Worm (Caenorhabditis elegans) whole organism, L4 larva: ENCODE measurements around the gene F22B5.6.

Experiments
- F26F4.8 ChIP-seq: fragments of 200-800 bp; sonication (Bioruptor generic); conservative IDR thresholded peaks from 2 replicates; pipeline ENCODE4 v1.3.6; 2022; ENCODE audit warnings: missing genetic modification characterization, missing compliant biosample characterization
- F49E8.2 ChIP-seq: sonication (generic microtip); optimal IDR thresholded peaks from 2 replicates; lab custom pipeline; 2016; ENCODE audit warnings: missing compliant biosample characterization, mild to moderate bottlenecking, missing genetic modification characterization, borderline replicate concordance
- T26A8.4 ChIP-seq: fragments of 200-800 bp; sonication (Bioruptor generic); IDR thresholded peaks from 2 replicates; pipeline ENCODE4 v1.3.6; 2022; ENCODE audit warnings: missing genetic modification characterization, missing compliant biosample characterization
- arid-1 ChIP-seq: fragments of 200-800 bp; sonication (Bioruptor generic); conservative IDR thresholded peaks from 2 replicates; pipeline ENCODE4 v1.3.6; 2022; ENCODE audit warnings: missing genetic modification reagents, missing genetic modification characterization, missing compliant biosample characterization
- ceh-20 ChIP-seq: fragments of 200-800 bp; sonication (Bioruptor generic); IDR thresholded peaks from 2 replicates; pipeline ENCODE4 v1.3.6; 2022; ENCODE audit warnings: missing genetic modification reagents, missing genetic modification characterization, missing compliant biosample characterization
- ceh-28 ChIP-seq: fragments of 150-350 bp; optimal IDR thresholded peaks from 2 replicates; lab custom pipeline; 2014; ENCODE audit warnings: missing biosample characterization, missing genetic modification reagents, missing genetic modification characterization
- ceh-32 ChIP-seq: sonication (generic microtip); optimal IDR thresholded peaks from 2 replicates; lab custom pipeline; 2016; ENCODE audit warnings: mild to moderate bottlenecking, missing genetic modification characterization, missing compliant biosample characterization; ENCODE audit not compliant: poor library complexity
- ces-1 ChIP-seq: fragments of 150-350 bp; sonication (generic microtip); optimal IDR thresholded peaks from 4 replicates; lab custom pipeline; 2014; ENCODE audit warnings: missing biosample characterization, missing genetic modification reagents, missing genetic modification characterization
- cey-2 ChIP-seq: sonication (generic microtip); optimal IDR thresholded peaks from 3 replicates; lab custom pipeline; 2017; ENCODE audit warnings: missing genetic modification characterization, mild to moderate bottlenecking, missing compliant biosample characterization, antibody characterized with exemption, borderline replicate concordance; ENCODE audit not compliant: insufficient read depth
- ctbp-1 ChIP-seq: fragments of 200-800 bp; sonication (Bioruptor generic); IDR thresholded peaks from 2 replicates; pipeline ENCODE4 v1.3.6; 2022; ENCODE audit warnings: missing genetic modification reagents, missing genetic modification characterization, missing compliant biosample characterization
- daf-16 ChIP-seq, 3 experiments: sonication (generic microtip); optimal IDR thresholded peaks; 2 replicates each; lab custom pipeline; 2016 to 2017; ENCODE audit warnings: missing genetic modification characterization in 3 of 3, missing genetic modification reagents in 3 of 3, mild to moderate bottlenecking in 2 of 3, missing compliant biosample characterization in 2 of 3, missing biosample characterization in 1 of 3, moderate library complexity in 1 of 3
- daf-19 ChIP-seq: fragments of 200-800 bp; sonication (Bioruptor generic); conservative IDR thresholded peaks from 2 replicates; pipeline ENCODE4 v1.3.6; 2022; ENCODE audit warnings: missing genetic modification characterization, missing compliant biosample characterization
- dmd-6 ChIP-seq: fragments of 200-800 bp; sonication (Bioruptor generic); IDR thresholded peaks from 2 replicates; pipeline ENCODE4 v1.3.6; 2022; ENCODE audit warnings: missing genetic modification reagents, missing genetic modification characterization, missing compliant biosample characterization
- dpl-1 ChIP-seq: fragments of 150-350 bp; optimal IDR thresholded peaks from 2 replicates; lab custom pipeline; 2014; ENCODE audit warnings: missing biosample characterization, missing genetic modification reagents, missing genetic modification characterization
- duxl-1 ChIP-seq: sonication (generic microtip); optimal IDR thresholded peaks from 2 replicates; lab custom pipeline; 2016; ENCODE audit warnings: mild to moderate bottlenecking, missing genetic modification characterization, moderate library complexity, missing compliant biosample characterization; ENCODE audit not compliant: poor library complexity
- dve-1 ChIP-seq: sonication (generic microtip); optimal IDR thresholded peaks from 2 replicates; lab custom pipeline; 2017; ENCODE audit warnings: antibody characterized with exemption, mild to moderate bottlenecking, missing genetic modification characterization, missing compliant biosample characterization; ENCODE audit not compliant: insufficient read depth
- egl-43 ChIP-seq: fragments of 200-800 bp; sonication (Bioruptor generic); IDR thresholded peaks from 2 replicates; pipeline ENCODE4 v1.3.6; 2022; ENCODE audit warnings: missing genetic modification reagents, missing genetic modification characterization, missing compliant biosample characterization
- hif-1 ChIP-seq, 2 experiments: sonication (generic microtip); optimal IDR thresholded peaks; 2 replicates each; lab custom pipeline; 2016 to 2017; ENCODE audit warnings: missing compliant biosample characterization in 2 of 2, missing genetic modification characterization in 2 of 2, missing genetic modification reagents in 2 of 2, missing genotype in 2 of 2, mild to moderate bottlenecking in 1 of 2
- hlh-11 ChIP-seq: fragments of 200-800 bp; sonication (Bioruptor generic); optimal IDR thresholded peaks from 2 replicates; lab custom pipeline; 2018; ENCODE audit warnings: mild to moderate bottlenecking, missing genetic modification characterization, missing compliant biosample characterization
- hlh-30 ChIP-seq: sonication (generic microtip); optimal IDR thresholded peaks from 2 replicates; lab custom pipeline; 2017; ENCODE audit warnings: antibody characterized with exemption, mild to moderate bottlenecking, missing genetic modification characterization, missing compliant biosample characterization; ENCODE audit not compliant: insufficient read depth
- hmg-1.1 ChIP-seq: fragments of 200-800 bp; sonication (Bioruptor generic); IDR thresholded peaks from 2 replicates; pipeline ENCODE4 v1.3.6; 2022; ENCODE audit warnings: missing genetic modification reagents, missing genetic modification characterization, missing compliant biosample characterization
- lin-38 ChIP-seq: fragments of 200-800 bp; sonication (Bioruptor generic); IDR thresholded peaks from 2 replicates; pipeline ENCODE4 v1.3.6; 2022; ENCODE audit warnings: missing genetic modification reagents, missing genetic modification characterization, missing compliant biosample characterization
- lin-39 ChIP-seq: fragments of 150-350 bp; optimal IDR thresholded peaks from 2 replicates; lab custom pipeline; 2014; ENCODE audit warnings: missing biosample characterization, missing genetic modification reagents, missing genetic modification characterization
- lsy-2 ChIP-seq, 2 experiments: fragments of 150-350 bp in 1 of 2; sonication (generic microtip) in 1 of 2; optimal IDR thresholded peaks; 2 replicates each; lab custom pipeline; 2014 to 2017; ENCODE audit warnings: missing biosample characterization in 2 of 2, missing genetic modification characterization in 2 of 2
- mdt-29 ChIP-seq: fragments of 200-800 bp; sonication (Bioruptor generic); IDR thresholded peaks from 2 replicates; pipeline ENCODE4 v1.3.6; 2022; ENCODE audit warnings: missing genetic modification reagents, missing genetic modification characterization, missing compliant biosample characterization
- mep-1 ChIP-seq: fragments of 150-350 bp; sonication (generic microtip); optimal IDR thresholded peaks from 3 replicates; lab custom pipeline; 2014; ENCODE audit warnings: missing biosample characterization, missing genetic modification characterization
- nhr-10 ChIP-seq: fragments of 150-350 bp; optimal IDR thresholded peaks from 2 replicates; lab custom pipeline; 2014; ENCODE audit warnings: missing biosample characterization, missing genetic modification characterization
- nhr-28 ChIP-seq: fragments of 150-350 bp; optimal IDR thresholded peaks from 2 replicates; lab custom pipeline; 2014; ENCODE audit warnings: missing biosample characterization, missing genetic modification characterization
- pha-4 ChIP-seq, 2 experiments: fragments of 150-350 bp in 1 of 2; fragments of 200-800 bp in 1 of 2; sonication (Bioruptor generic) in 1 of 2; IDR thresholded peaks in 1 of 2; optimal IDR thresholded peaks in 1 of 2; 2 replicates each; pipeline versions ENCODE4 v1.3.6 to Lab custom; 2014 to 2022; ENCODE audit warnings: missing genetic modification characterization in 2 of 2, missing genetic modification reagents in 2 of 2, missing biosample characterization in 1 of 2, missing compliant biosample characterization in 1 of 2
- pqm-1 ChIP-seq: sonication (generic microtip); optimal IDR thresholded peaks from 2 replicates; lab custom pipeline; 2017; ENCODE audit warnings: missing biosample characterization, missing genetic modification characterization
- rbr-2 ChIP-seq: sonication (generic microtip); optimal IDR thresholded peaks from 2 replicates; lab custom pipeline; 2016; ENCODE audit warnings: missing genotype, missing genetic modification characterization, missing compliant biosample characterization
- sdz-12 ChIP-seq: fragments of 200-800 bp; sonication (Bioruptor generic); optimal IDR thresholded peaks from 2 replicates; lab custom pipeline; 2018; ENCODE audit warnings: mild to moderate bottlenecking, missing genetic modification characterization, missing compliant biosample characterization
- skn-1 ChIP-seq: fragments of 150-350 bp; optimal IDR thresholded peaks from 2 replicates; lab custom pipeline; 2014; ENCODE audit warnings: missing biosample characterization, missing genetic modification characterization
- snpc-1.2 ChIP-seq: fragments of 200-800 bp; sonication (Bioruptor generic); IDR thresholded peaks from 2 replicates; pipeline ENCODE4 v1.3.6; 2022; ENCODE audit warnings: missing genetic modification reagents, missing genetic modification characterization, missing compliant biosample characterization
- unc-62 ChIP-seq, 3 experiments: fragments of 150-350 bp in 1 of 3; sonication (generic microtip); optimal IDR thresholded peaks in 2 of 3; peaks in 1 of 3; 1 replicate in 1 of 3; 2 replicates in 2 of 3; lab custom pipeline; 2014 to 2017; ENCODE audit warnings: missing biosample characterization in 3 of 3, missing genetic modification characterization in 3 of 3, missing genetic modification reagents in 3 of 3, missing genotype in 1 of 3
- zfp-3 ChIP-seq: fragments of 200-800 bp; sonication (Bioruptor generic); conservative IDR thresholded peaks from 2 replicates; pipeline ENCODE4 v1.3.6; 2022; ENCODE audit warnings: missing genetic modification reagents, missing genetic modification characterization, missing compliant biosample characterization
- zip-11 ChIP-seq: fragments of 200-800 bp; sonication (Bioruptor generic); IDR thresholded peaks from 2 replicates; pipeline ENCODE4 v1.3.6; 2022; ENCODE audit warnings: missing genetic modification characterization, missing compliant biosample characterization

F22B5.6 gene

ce11 chrII:8449660-8450118 lies 6.3 kb downstream of the F22B5.6 start, which contains the start of gene F22B5.4:
F22B5.4 (plus strand) TSS chrII:8449710.
- TF ChIP-seq pqm-1 (tag; lab: Kevin White, UChicago) (peak; percentile 27), dmd-6 (GFP tag; lab: Robert Waterston, UW) (peak; percentile 34; the same call in 1 of the 2 replicates), snpc-1.2 (GFP tag; lab: Robert Waterston, UW) (no peak), daf-16 (GFP tag; optimal IDR thresholded peaks at IDR 0.05; lab: Kevin White, UChicago) (no peak), daf-16 (tag; optimal IDR thresholded peaks at IDR 0.05; lab: Kevin White, UChicago) (no peak), nhr-28 (peak; percentile 64), hif-1 (tag; optimal IDR thresholded peaks at IDR 0.05; lab: Kevin White, UChicago) (peak in 1 of 2 experiments; percentile 48), unc-62 (GFP tag; optimal IDR thresholded peaks at IDR 0.05 in 1 of 2; lab: Kevin White, UChicago) (no peak), unc-62 (tag; optimal IDR thresholded peaks at IDR 0.05; lab: Kevin White, UChicago) (no peak)

- TF ChIP-seq arid-1 (no peak), egl-43 (no peak)
Observed at ce11 chrII:8446731-8447130, 9.3 kb downstream of the F22B5.6 start, which contains the start of gene cut-3. cut-3 (minus strand) TSS chrII:8446831.

- no peak for TF ChIP-seq pha-4 (GFP tag; IDR thresholded peaks at IDR 0.05; lab: Robert Waterston, UW)
- no peak for TF ChIP-seq pha-4 (tag; optimal IDR thresholded peaks at IDR 0.05; lab: Kevin White, UChicago)
- no peak for TF ChIP-seq unc-62 (GFP tag; optimal IDR thresholded peaks at IDR 0.05 in 1 of 2; lab: Kevin White, UChicago)
- no peak for TF ChIP-seq unc-62 (tag; optimal IDR thresholded peaks at IDR 0.05; lab: Kevin White, UChicago)
- peak; percentile 16 for TF ChIP-seq F49E8.2
- no peak for TF ChIP-seq ctbp-1 (GFP tag; lab: Robert Waterston, UW)
- peak; percentile 38; the same call in 1 of the 2 replicates for TF ChIP-seq lin-38 (GFP tag; lab: Robert Waterston, UW)
- TF ChIP-seq nhr-10 (tag; lab: Kevin White, UChicago), result no peak
- TF ChIP-seq cey-2 (tag; lab: Kevin White, UChicago), result no peak
- no peak for TF ChIP-seq hlh-11
- TF ChIP-seq zfp-3 (GFP tag; lab: Robert Waterston, UW), result no peak
- TF ChIP-seq rbr-2, result no peak
Observed at ce11 chrII:8444007-8444406, 12.0 kb downstream of the F22B5.6 start, which contains the start of gene evl-20. evl-20 (plus strand) TSS chrII:8444307.

ce11 chrII:8442717-8443223 lies 13.2 kb downstream of the F22B5.6 start, which contains the start of gene eif-3.G:
eif-3.G (plus strand) TSS chrII:8442767.
- TF ChIP-seq lin-39 (no peak), snpc-1.2 (GFP tag; lab: Robert Waterston, UW) (0 out of 2 replicates have a peak, but pooled peaks have one; percentile 10)

- TF ChIP-seq hmg-1.1 (GFP tag; lab: Robert Waterston, UW), result peak; percentile 48
- peak; percentile 74 for TF ChIP-seq nhr-28
- peak; percentile 39 for TF ChIP-seq duxl-1 (tag; lab: Kevin White, UChicago)
- TF ChIP-seq ctbp-1 (GFP tag; lab: Robert Waterston, UW), result no peak
- peak; percentile 57 for TF ChIP-seq dpl-1 (GFP tag; lab: Kevin White, UChicago)
- TF ChIP-seq ceh-28 (tag; lab: Kevin White, UChicago), result no peak
- no peak for TF ChIP-seq sdz-12
- peak; percentile 60 for TF ChIP-seq lin-38 (GFP tag; lab: Robert Waterston, UW)
- TF ChIP-seq ces-1 (GFP tag; lab: Kevin White, UChicago), result no peak
- peak in 1 of 2 experiments; percentile 91 for TF ChIP-seq lsy-2 (tag; optimal IDR thresholded peaks at IDR 0.05; lab: Kevin White, UChicago)
- TF ChIP-seq hlh-30, result peak; percentile 48
- peak in 1 of 2 experiments; percentile 5 for TF ChIP-seq hif-1 (tag; optimal IDR thresholded peaks at IDR 0.05; lab: Kevin White, UChicago)
- TF ChIP-seq mep-1 (tag; lab: Kevin White, UChicago), result peak; percentile 48
- TF ChIP-seq daf-19, result no peak
- peak; percentile 23; the same call in 1 of the 2 replicates for TF ChIP-seq T26A8.4
- TF ChIP-seq zip-11 (GFP tag; lab: Robert Waterston, UW), result no peak
- 0 out of 2 replicates have a peak, but pooled peaks have one; percentile 12 for TF ChIP-seq ceh-20 (GFP tag; lab: Robert Waterston, UW)
- TF ChIP-seq dve-1, result peak; percentile 46
- no peak for TF ChIP-seq ceh-32
- TF ChIP-seq skn-1 (tag; lab: Kevin White, UChicago), result no peak
- TF ChIP-seq cey-2 (tag; lab: Kevin White, UChicago), result no peak
- TF ChIP-seq F26F4.8 (GFP tag; lab: Robert Waterston, UW), result no peak
- TF ChIP-seq mdt-29 (GFP tag; lab: Robert Waterston, UW), result no peak
- peak; percentile 32 for TF ChIP-seq rbr-2
- peak; percentile 26 for TF ChIP-seq hlh-11
- TF ChIP-seq dmd-6 (GFP tag; lab: Robert Waterston, UW), result peak; percentile 9; the same call in 1 of the 2 replicates
Observed at ce11 chrII:8442176-8442575, 13.8 kb downstream of the F22B5.6 start.
